Fruit fly (Drosophila melanogaster) whole organism, prepupa: Measurements from ENCODE around the gene Arfrp1.

Experiments
- Blimp-1 ChIP-seq: fragments of 200-800 bp; sonication (Bioruptor generic); optimal IDR thresholded peaks from 3 replicates; lab custom pipeline; 2017; ENCODE audit warnings: missing biosample characterization, missing genetic modification characterization, mild to moderate bottlenecking, moderate library complexity, missing genetic modification reagents
- CG10669 ChIP-seq: fragments of 200-800 bp; sonication (Bioruptor generic); optimal IDR thresholded peaks from 3 replicates; lab custom pipeline; 2018; ENCODE audit warnings: missing biosample characterization, mild to moderate bottlenecking, missing genetic modification characterization, moderate library complexity
- CG11294 ChIP-seq: fragments of 200-800 bp; sonication (Bioruptor generic); IDR thresholded peaks from 2 replicates; pipeline ENCODE4 v1.3.6; 2022; ENCODE audit warnings: missing biosample characterization, missing genetic modification characterization
- CG11762 ChIP-seq: fragments of 200-800 bp; sonication (Bioruptor generic); optimal IDR thresholded peaks from 3 replicates; lab custom pipeline; 2016; ENCODE audit warnings: missing biosample characterization, missing genetic modification characterization; ENCODE audit not compliant: insufficient read depth
- CG11902 ChIP-seq: fragments of 200-800 bp; sonication (Bioruptor generic); optimal IDR thresholded peaks from 3 replicates; lab custom pipeline; 2016; ENCODE audit warnings: missing biosample characterization, missing genetic modification characterization
- CG15336 ChIP-seq: fragments of 200-800 bp; sonication (Bioruptor generic); IDR thresholded peaks from 2 replicates; pipeline ENCODE4 v1.3.6; 2022; ENCODE audit warnings: missing biosample characterization, missing genetic modification characterization
- CG1621 ChIP-seq: fragments of 200-800 bp; sonication (Bioruptor generic); optimal IDR thresholded peaks from 3 replicates; lab custom pipeline; 2018; ENCODE audit warnings: missing biosample characterization, mild to moderate bottlenecking, missing genetic modification characterization
- CG16779 ChIP-seq: fragments of 200-800 bp; sonication (Bioruptor generic); optimal IDR thresholded peaks from 3 replicates; lab custom pipeline; 2017; ENCODE audit warnings: missing biosample characterization, mild to moderate bottlenecking, missing genetic modification characterization
- CG3032 ChIP-seq: fragments of 200-800 bp; optimal IDR thresholded peaks from 2 replicates; lab custom pipeline; 2019; ENCODE audit warnings: missing biosample characterization, mild to moderate bottlenecking, missing genetic modification characterization, moderate library complexity
- CG32006 ChIP-seq: fragments of 200-800 bp; sonication (Bioruptor generic); optimal IDR thresholded peaks from 3 replicates; lab custom pipeline; 2017; ENCODE audit warnings: missing biosample characterization, mild to moderate bottlenecking, missing genetic modification characterization
- CG3919 ChIP-seq: fragments of 200-800 bp; sonication (Bioruptor generic); optimal IDR thresholded peaks from 3 replicates; lab custom pipeline; 2016; ENCODE audit warnings: missing biosample characterization, missing genetic modification characterization
- CG4318 ChIP-seq: fragments of 200-800 bp; sonication (Bioruptor generic); optimal IDR thresholded peaks from 3 replicates; lab custom pipeline; 2017; ENCODE audit warnings: missing biosample characterization, mild to moderate bottlenecking, missing genetic modification characterization
- CG6792 ChIP-seq: fragments of 200-800 bp; sonication (Bioruptor generic); optimal IDR thresholded peaks from 3 replicates; lab custom pipeline; 2016; ENCODE audit warnings: missing biosample characterization, missing genetic modification characterization
- CG6808 ChIP-seq: fragments of 200-800 bp; sonication (Bioruptor generic); optimal IDR thresholded peaks from 3 replicates; lab custom pipeline; 2017; ENCODE audit warnings: missing biosample characterization, missing genetic modification characterization, mild to moderate bottlenecking, moderate library complexity, missing genetic modification reagents
- CG7368 ChIP-seq: fragments of 200-800 bp; sonication (Bioruptor generic); optimal IDR thresholded peaks from 3 replicates; lab custom pipeline; 2016; ENCODE audit warnings: missing biosample characterization, missing genetic modification characterization
- CG8119 ChIP-seq: fragments of 200-800 bp; sonication (Bioruptor generic); IDR thresholded peaks from 3 replicates; pipeline ENCODE4 v1.3.6; 2022; ENCODE audit warnings: missing biosample characterization, missing genetic modification characterization
- CG8319 ChIP-seq: fragments of 200-800 bp; sonication (Bioruptor generic); optimal IDR thresholded peaks from 3 replicates; lab custom pipeline; 2016; ENCODE audit warnings: missing biosample characterization, missing genetic modification characterization
- CG8632 ChIP-seq: fragments of 200-800 bp; sonication (Bioruptor generic); optimal IDR thresholded peaks from 3 replicates; lab custom pipeline; 2016; ENCODE audit warnings: missing biosample characterization, missing genetic modification characterization
- CG9139 ChIP-seq: fragments of 200-800 bp; sonication (Bioruptor generic); optimal IDR thresholded peaks from 3 replicates; lab custom pipeline; 2017; ENCODE audit warnings: missing biosample characterization, mild to moderate bottlenecking, missing genetic modification characterization
- Eip78C ChIP-seq: fragments of 200-800 bp; sonication (Bioruptor generic); peaks from one replicate; lab custom pipeline; 2016; ENCODE audit warnings: missing biosample characterization, missing genetic modification characterization
- Ets21C ChIP-seq: fragments of 200-800 bp; sonication (Bioruptor generic); optimal IDR thresholded peaks from 3 replicates; lab custom pipeline; 2016; ENCODE audit warnings: missing biosample characterization, missing genetic modification characterization
- Ets96B ChIP-seq: fragments of 200-800 bp; optimal IDR thresholded peaks from 2 replicates; lab custom pipeline; 2019; ENCODE audit warnings: missing biosample characterization, mild to moderate bottlenecking, missing genetic modification characterization, moderate library complexity
- Gug ChIP-seq: fragments of 200-800 bp; sonication (Bioruptor generic); IDR thresholded peaks from 2 replicates; pipeline ENCODE4 v1.3.6; 2022; ENCODE audit warnings: missing biosample characterization, missing genetic modification characterization
- Hr38 ChIP-seq: sonication (Bioruptor generic); optimal IDR thresholded peaks from 2 replicates; lab custom pipeline; 2016; ENCODE audit warnings: missing biosample characterization, missing genetic modification characterization
- Hr39 ChIP-seq: fragments of 200-800 bp; sonication (Bioruptor generic); optimal IDR thresholded peaks from 2 replicates; lab custom pipeline; 2016; ENCODE audit warnings: missing biosample characterization, missing genetic modification characterization
- Hr4 ChIP-seq: fragments of 200-800 bp; sonication (Bioruptor generic); optimal IDR thresholded peaks from 3 replicates; lab custom pipeline; 2016; ENCODE audit warnings: missing biosample characterization, missing genetic modification characterization
- Lpt ChIP-seq: fragments of 200-800 bp; sonication (Bioruptor generic); optimal IDR thresholded peaks from 3 replicates; lab custom pipeline; 2016; ENCODE audit warnings: missing biosample characterization, missing genetic modification characterization
- Smox ChIP-seq: fragments of 200-800 bp; sonication (Bioruptor generic); optimal IDR thresholded peaks from 3 replicates; lab custom pipeline; 2016; ENCODE audit warnings: missing biosample characterization, missing genetic modification characterization
- Sox102F ChIP-seq: fragments of 200-800 bp; sonication (Bioruptor generic); optimal IDR thresholded peaks from 2 replicates; lab custom pipeline; 2016; ENCODE audit warnings: missing biosample characterization, mild to moderate bottlenecking, missing genetic modification characterization
- Sox14 ChIP-seq: fragments of 200-800 bp; sonication (Bioruptor generic); optimal IDR thresholded peaks from 3 replicates; lab custom pipeline; 2016; ENCODE audit warnings: missing biosample characterization, missing genetic modification characterization
- Sox15 ChIP-seq: fragments of 200-800 bp; sonication (Bioruptor generic); optimal IDR thresholded peaks from 3 replicates; lab custom pipeline; 2016; ENCODE audit warnings: missing biosample characterization, missing genetic modification characterization
- acj6 ChIP-seq: fragments of 200-800 bp; sonication (Bioruptor generic); optimal IDR thresholded peaks from 3 replicates; lab custom pipeline; 2016; ENCODE audit warnings: missing biosample characterization, missing genetic modification characterization
- cyc ChIP-seq: fragments of 200-800 bp; sonication (Bioruptor generic); optimal IDR thresholded peaks from 3 replicates; lab custom pipeline; 2016; ENCODE audit warnings: missing biosample characterization, missing genetic modification characterization
- dac ChIP-seq: fragments of 200-800 bp; sonication (Bioruptor generic); optimal IDR thresholded peaks from 2 replicates; lab custom pipeline; 2017; ENCODE audit warnings: missing biosample characterization, mild to moderate bottlenecking, missing genetic modification characterization
- eg ChIP-seq: fragments of 200-800 bp; sonication (Bioruptor generic); IDR thresholded peaks from 3 replicates; pipeline ENCODE4 v1.3.6; 2022; ENCODE audit warnings: missing biosample characterization, missing genetic modification characterization
- esn ChIP-seq: fragments of 200-800 bp; sonication (Bioruptor generic); optimal IDR thresholded peaks from 2 replicates; lab custom pipeline; 2016; ENCODE audit warnings: missing biosample characterization, mild to moderate bottlenecking, missing genetic modification characterization, moderate library complexity
- fkh ChIP-seq: fragments of 200-800 bp; sonication (Bioruptor generic); optimal IDR thresholded peaks from 3 replicates; lab custom pipeline; 2017; ENCODE audit warnings: missing biosample characterization, mild to moderate bottlenecking, missing genetic modification characterization, moderate library complexity
- lz ChIP-seq: fragments of 200-800 bp; sonication (Bioruptor generic); optimal IDR thresholded peaks from 3 replicates; lab custom pipeline; 2016; ENCODE audit warnings: missing biosample characterization, missing genetic modification characterization
- net ChIP-seq: fragments of 200-800 bp; sonication (Bioruptor generic); optimal IDR thresholded peaks from 3 replicates; lab custom pipeline; 2016; ENCODE audit warnings: missing biosample characterization, missing genetic modification characterization
- pdm3 ChIP-seq: fragments of 200-800 bp; sonication (Bioruptor generic); optimal IDR thresholded peaks from 3 replicates; lab custom pipeline; 2016; ENCODE audit warnings: missing biosample characterization, missing genetic modification characterization
- salr ChIP-seq, 2 experiments: fragments of 200-800 bp; sonication (Bioruptor generic); optimal IDR thresholded peaks; 3 replicates each; lab custom pipeline; 2016 to 2018; ENCODE audit warnings: missing biosample characterization in 2 of 2, missing genetic modification characterization in 2 of 2, mild to moderate bottlenecking in 1 of 2
- spab ChIP-seq: fragments of 200-800 bp; sonication (Bioruptor generic); optimal IDR thresholded peaks from 2 replicates; lab custom pipeline; 2017; ENCODE audit warnings: missing biosample characterization, mild to moderate bottlenecking, missing genetic modification characterization, missing genetic modification reagents
- svp ChIP-seq: fragments of 200-800 bp; sonication (Bioruptor generic); peaks from one replicate; lab custom pipeline; 2016; ENCODE audit warnings: missing biosample characterization, missing genetic modification characterization
- topi ChIP-seq: fragments of 200-800 bp; sonication (Bioruptor generic); optimal IDR thresholded peaks from 3 replicates; lab custom pipeline; 2016; ENCODE audit warnings: missing biosample characterization, missing genetic modification characterization
- vri ChIP-seq: fragments of 200-800 bp; sonication (Bioruptor generic); optimal IDR thresholded peaks from 3 replicates; lab custom pipeline; 2016; ENCODE audit warnings: missing biosample characterization, mild to moderate bottlenecking, missing genetic modification characterization

Gene Arfrp1

DNA sequence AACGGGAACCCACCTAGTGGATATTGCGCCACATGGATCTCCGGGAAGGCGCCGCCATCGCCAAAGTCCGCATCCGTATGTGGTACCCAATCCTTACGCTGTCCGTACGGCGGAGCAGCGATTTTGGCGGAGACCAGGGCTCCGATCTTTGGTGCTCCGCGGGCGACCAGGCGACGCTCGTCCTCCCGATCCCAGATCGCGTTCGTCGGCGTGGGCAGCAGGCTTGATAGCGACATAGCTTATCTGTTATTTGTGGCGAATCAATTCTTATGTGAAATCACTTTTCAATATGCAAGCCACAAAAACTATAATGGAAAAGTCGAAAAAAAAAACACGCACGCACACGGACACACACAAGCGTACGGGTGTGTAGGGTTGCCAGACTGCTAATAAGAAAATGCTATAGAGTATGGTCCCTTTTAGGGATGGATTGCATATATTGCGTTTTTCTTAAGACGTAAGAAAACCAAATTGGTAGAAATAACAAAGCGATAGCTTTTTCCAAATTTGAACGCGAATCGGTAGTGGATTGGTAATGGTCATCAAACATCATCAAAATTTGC, 576 bp upstream of the Arfrp1 start, which contains the start of gene Bx42:
Gene Bx42 (minus strand): TSS at position 393 of the 563 bp plus-strand sequence.
- TF ChIP-seq CG8319 (GFP tag; lab: Kevin White, UChicago), result no peak
- TF ChIP-seq Eip78C (GFP tag; lab: Kevin White, UChicago), result peak; percentile 45
- TF ChIP-seq Sox14, result peak; percentile 16
- TF ChIP-seq salr (GFP tag; optimal IDR thresholded peaks at IDR 0.05; lab: Kevin White, UChicago), result no peak
- TF ChIP-seq, all 60 proteins: peak for 2

DNA sequence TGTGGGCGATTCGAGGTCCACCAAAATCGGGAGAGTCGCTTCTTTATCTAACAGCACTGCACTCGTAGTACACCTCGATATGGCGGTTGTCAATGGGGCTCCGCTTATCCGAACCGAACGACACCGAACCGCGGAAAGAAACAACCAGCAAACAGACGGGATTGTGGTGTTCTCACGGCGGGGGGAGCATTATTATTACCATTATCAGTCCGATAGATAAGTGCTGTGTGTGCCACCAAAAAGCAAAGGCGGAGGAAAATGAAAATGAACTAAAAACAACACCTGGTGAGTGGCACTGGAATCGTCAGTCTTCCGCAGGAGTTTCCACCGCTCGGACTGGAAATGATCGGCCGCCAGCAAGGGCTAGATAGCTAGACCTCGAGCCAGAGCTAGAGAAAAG, 1.5 kb downstream of the Arfrp1 start, which contains the start of gene AP-1gamma:
Gene AP-1gamma (plus strand): TSS at position 305 of the 400 bp plus-strand sequence.
- TF ChIP-seq Ets96B (no peak), vri (GFP tag; lab: Kevin White, UChicago) (peak; percentile 22)

DNA sequence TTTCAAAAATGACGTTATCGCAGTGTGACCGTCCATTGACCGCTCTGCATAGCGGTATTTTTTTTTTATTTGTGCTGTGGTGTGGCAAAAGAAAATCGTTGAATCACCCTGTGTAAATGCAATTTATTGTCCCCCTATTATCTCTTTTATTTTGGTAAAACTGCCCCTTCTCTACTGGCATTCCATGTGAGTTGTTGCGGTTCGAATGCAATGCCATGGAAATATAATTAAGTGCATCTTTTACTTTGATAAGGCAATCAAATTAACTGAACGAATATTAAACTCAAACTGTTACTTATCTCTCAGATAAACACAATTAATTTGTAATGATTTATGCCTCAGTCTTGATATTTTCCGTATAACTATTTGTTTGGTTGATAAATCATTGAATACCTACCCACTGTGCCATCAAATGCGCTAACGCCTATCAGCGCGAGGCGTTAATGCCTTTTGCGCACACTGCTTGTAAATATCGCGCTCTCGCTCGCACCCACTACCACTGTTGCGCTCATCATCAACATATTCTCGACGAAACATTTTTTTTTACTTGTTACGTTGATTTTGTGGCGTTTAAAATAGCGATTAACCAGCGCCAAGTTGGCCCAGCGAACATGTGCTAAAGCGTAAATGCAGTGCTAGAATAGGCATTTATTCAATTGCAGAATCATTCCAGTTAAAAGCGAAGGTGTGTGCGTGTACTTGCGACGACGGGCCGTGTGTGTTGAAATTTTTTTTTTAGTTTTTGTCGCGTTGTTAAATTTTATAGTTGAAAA, 2.4 kb downstream of the Arfrp1 start:
- TF ChIP-seq CG7368 (GFP tag; lab: Kevin White, UChicago), result no peak
- TF ChIP-seq CG10669 (GFP tag; lab: Kevin White, UChicago), result peak; percentile 46
- TF ChIP-seq CG3032, result peak; percentile 48
- TF ChIP-seq CG8119, result peak; percentile 48; the same call in 2 of the 3 replicates
- TF ChIP-seq Hr38, result no peak
- peak; percentile 9 for TF ChIP-seq dac
- TF ChIP-seq lz, result peak; percentile 55
- TF ChIP-seq CG15336 (GFP tag; lab: Robert Waterston, UW), result peak; percentile 36; the same call in 1 of the 2 replicates
- peak; percentile 18; the same call in 1 of the 2 replicates for TF ChIP-seq Gug (GFP tag; lab: Robert Waterston, UW)
- peak; percentile 23 for TF ChIP-seq Ets96B
- peak; percentile 57 for TF ChIP-seq net
- TF ChIP-seq salr (GFP tag; optimal IDR thresholded peaks at IDR 0.05; lab: Kevin White, UChicago), result peak; percentile 1 to 46
- TF ChIP-seq CG9139, result no peak
- TF ChIP-seq CG8632 (GFP tag; lab: Kevin White, UChicago), result peak; percentile 46
- TF ChIP-seq CG6792 (GFP tag; lab: Kevin White, UChicago), result peak; percentile 42
- no peak for TF ChIP-seq Lpt (GFP tag; lab: Kevin White, UChicago)
- TF ChIP-seq esn (GFP tag; lab: Kevin White, UChicago), result peak; percentile 59
- no peak for TF ChIP-seq Hr4 (GFP tag; lab: Kevin White, UChicago)
- TF ChIP-seq Ets21C (GFP tag; lab: Kevin White, UChicago), result peak; percentile 61
- TF ChIP-seq CG11762, result peak; percentile 39
- TF ChIP-seq cyc (GFP tag; lab: Kevin White, UChicago), result peak; percentile 61
- peak; percentile 69 for TF ChIP-seq topi (GFP tag; lab: Kevin White, UChicago)
- no peak for TF ChIP-seq CG11294 (GFP tag; lab: Robert Waterston, UW)
- TF ChIP-seq CG11902 (GFP tag; lab: Kevin White, UChicago), result peak; percentile 37
- TF ChIP-seq CG1621 (tag; lab: Kevin White, UChicago), result peak; percentile 16
- TF ChIP-seq CG6808 (GFP tag; lab: Kevin White, UChicago), result no peak
- peak; percentile 71 for TF ChIP-seq Hr39 (GFP tag; lab: Kevin White, UChicago)
- TF ChIP-seq CG8319 (GFP tag; lab: Kevin White, UChicago), result peak; percentile 16
- TF ChIP-seq CG4318, result no peak
- no peak for TF ChIP-seq spab (GFP tag; lab: Kevin White, UChicago)
- peak; percentile 47 for TF ChIP-seq acj6 (GFP tag; lab: Kevin White, UChicago)
- TF ChIP-seq Blimp-1 (GFP tag; lab: Kevin White, UChicago), result no peak
- TF ChIP-seq Sox14, result peak; percentile 65
- TF ChIP-seq fkh, result peak; percentile 75
- TF ChIP-seq svp (GFP tag; lab: Kevin White, UChicago), result no peak
- TF ChIP-seq Sox102F (GFP tag; lab: Kevin White, UChicago), result no peak
- TF ChIP-seq Smox (GFP tag; lab: Kevin White, UChicago), result peak; percentile 66
- peak; percentile 53 for TF ChIP-seq Sox15 (GFP tag; lab: Kevin White, UChicago)
- no peak for TF ChIP-seq CG16779 (tag; lab: Kevin White, UChicago)
- peak; percentile 81 for TF ChIP-seq Eip78C (GFP tag; lab: Kevin White, UChicago)
- peak; percentile 66 for TF ChIP-seq CG32006 (GFP tag; lab: Kevin White, UChicago)
- no peak for TF ChIP-seq eg (GFP tag; lab: Robert Waterston, UW)
- no peak for TF ChIP-seq CG3919 (GFP tag; lab: Kevin White, UChicago)
- peak; percentile 67 for TF ChIP-seq pdm3
